Worm (Caenorhabditis elegans): ENCODE measurements around the gene rpl-12.

rpl-12 gene

ce11 chrIV:13289321-13289720 lies 48.9 kb upstream of the rpl-12 start, which contains the start of gene Y67H2A.10:
TSS of gene Y67H2A.10 (minus strand) at chrIV:13289504.
- TF ChIP-seq cebp-2 (GFP tag; IDR thresholded peaks at IDR 0.05) (0 out of 2 replicates have a peak, but pooled peaks have one; percentile 51), lag-1 (GFP tag; IDR thresholded peaks at IDR 0.05) (no peak), ceh-27 (GFP tag; optimal IDR thresholded peaks at IDR 0.05) (no peak), efl-1 (GFP tag; optimal IDR thresholded peaks at IDR 0.05) (peak; percentile 21), ztf-3 (GFP tag; optimal IDR thresholded peaks at IDR 0.05) (no peak), attf-5 (GFP tag; optimal IDR thresholded peaks at IDR 0.05) (peak; percentile 16), K11D2.4 (GFP tag; IDR thresholded peaks at IDR 0.05) (no peak), rpc-1 (optimal IDR thresholded peaks at IDR 0.05) (no peak), rpc-1 (tag; optimal IDR thresholded peaks at IDR 0.05) (no peak), unc-130 (GFP tag; optimal IDR thresholded peaks at IDR 0.05) (no peak)

- TF ChIP-seq Y67H2A.10 (GFP tag; conservative IDR thresholded peaks at IDR 0.05), result no peak
These were observed 42.3 kb upstream of the rpl-12 start, which contains the start of gene cpsf-3 for ce11 chrIV:13282778-13283177. TSS of gene cpsf-3 (minus strand) at chrIV:13282878.

- TF ChIP-seq dpff-1 (tag; optimal IDR thresholded peaks at IDR 0.05), result no peak
- TF ChIP-seq hmg-1.2 (GFP tag; IDR thresholded peaks at IDR 0.05), result peak; percentile 93
- TF ChIP-seq ceh-58 (GFP tag; IDR thresholded peaks at IDR 0.05), result no peak
- no peak for TF ChIP-seq ceh-79 (tag; optimal IDR thresholded peaks at IDR 0.05)
These were observed 32.0 kb upstream of the rpl-12 start, which contains the start of gene unc-26 for ce11 chrIV:13272494-13272893. TSS of gene unc-26 (minus strand) at chrIV:13272516.

DNA sequence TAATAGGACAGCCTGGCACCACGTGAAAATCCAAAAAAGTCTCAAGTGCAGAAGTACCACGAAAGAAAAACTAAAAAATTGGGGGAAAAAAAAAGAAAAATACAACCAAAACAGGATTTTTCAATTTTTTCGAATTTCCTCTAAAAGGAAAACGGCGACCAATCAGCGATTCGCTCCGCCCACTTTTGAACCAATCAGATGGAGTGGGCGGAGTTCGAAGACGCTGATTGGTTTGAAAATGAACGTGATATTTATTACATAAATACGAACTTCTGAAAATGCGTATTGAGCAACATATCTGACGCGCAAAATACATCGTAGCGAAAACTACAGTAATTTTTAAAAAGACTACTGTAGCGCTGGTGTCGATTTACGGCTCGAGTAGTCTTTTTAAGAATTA lies 27.9 kb upstream of the rpl-12 start:
- TF ChIP-seq nhr-179 (tag; optimal IDR thresholded peaks at IDR 0.05), result no peak
- TF ChIP-seq madf-10 (tag; optimal IDR thresholded peaks at IDR 0.05), result no peak
- TF ChIP-seq D2030.7 (GFP tag; IDR thresholded peaks at IDR 0.05), result no peak
- TF ChIP-seq F49E8.2 (tag; optimal IDR thresholded peaks at IDR 0.05; ENCODE audit: insufficient read depth), result no peak
- no peak for TF ChIP-seq Y67H2A.10 (GFP tag; conservative IDR thresholded peaks at IDR 0.05)
- TF ChIP-seq rec-8 (tag; optimal IDR thresholded peaks at IDR 0.05), result no peak
- no peak for TF ChIP-seq ztf-22 (GFP tag; optimal IDR thresholded peaks at IDR 0.05)
- TF ChIP-seq egl-18 (GFP tag; IDR thresholded peaks at IDR 0.05), result no peak
- no peak for TF ChIP-seq chd-7 (tag; optimal IDR thresholded peaks at IDR 0.05)
- TF ChIP-seq attf-6 (GFP tag; IDR thresholded peaks at IDR 0.05), result no peak
- TF ChIP-seq pha-4 (tag; optimal IDR thresholded peaks at IDR 0.05), result no peak
- no peak for TF ChIP-seq madf-3 (GFP tag; IDR thresholded peaks at IDR 0.05)
- TF ChIP-seq akir-1 (GFP tag; optimal IDR thresholded peaks at IDR 0.05), result no peak
- no peak for TF ChIP-seq aptf-3 (GFP tag; IDR thresholded peaks at IDR 0.05)
- no peak for TF ChIP-seq let-526 (GFP tag; IDR thresholded peaks at IDR 0.05)
- TF ChIP-seq mcd-1 (GFP tag; IDR thresholded peaks at IDR 0.05), result no peak
- no peak for TF ChIP-seq madf-8 (GFP tag; conservative IDR thresholded peaks at IDR 0.05)

- TF ChIP-seq aptf-3 (GFP tag; IDR thresholded peaks at IDR 0.05) (0 out of 2 replicates have a peak, but pooled peaks have one; percentile 25), mcd-1 (GFP tag; IDR thresholded peaks at IDR 0.05) (peak; percentile 62), hmg-1.2 (GFP tag; IDR thresholded peaks at IDR 0.05) (peak; percentile 70)
These were observed 22.4 kb upstream of the rpl-12 start for ce11 chrIV:13262849-13263248.

DNA sequence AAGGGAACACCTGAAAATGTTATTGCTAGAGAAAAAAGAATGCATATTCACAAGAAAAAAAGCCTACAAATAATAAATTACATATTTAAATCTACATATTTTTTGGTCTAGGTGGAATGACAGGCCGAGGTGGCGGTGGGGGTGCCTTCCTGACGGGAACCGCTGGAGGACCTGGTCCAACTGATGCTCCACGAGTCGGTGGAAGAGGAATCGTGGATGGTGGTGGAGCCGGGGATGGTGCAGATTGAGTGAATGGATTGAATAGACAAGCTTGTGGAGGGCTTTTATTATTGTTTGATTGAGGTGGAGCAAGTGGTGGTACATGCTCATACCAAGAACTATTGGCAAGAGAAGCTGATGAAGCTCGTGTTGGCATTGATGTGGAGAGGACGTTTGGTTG lies 21.3 kb upstream of the rpl-12 start:
- TF ChIP-seq B0261.1 (tag; optimal IDR thresholded peaks at IDR 0.05) (no peak), B0035.1 (tag; optimal IDR thresholded peaks at IDR 0.05) (no peak), cebp-2 (GFP tag; IDR thresholded peaks at IDR 0.05) (0 out of 2 replicates have a peak, but pooled peaks have one; percentile 62), K12H6.12 (tag; optimal IDR thresholded peaks at IDR 0.05) (no peak), zfh-2 (GFP tag; conservative IDR thresholded peaks at IDR 0.05) (peak; percentile 73)
